Worm (Caenorhabditis elegans) whole organism, L4/young adult: ENCODE measurements around the gene lec-11.

Experiments used
- W03F9.2 ChIP-seq: fragments of 150-350 bp; optimal IDR thresholded peaks from 2 replicates; lab custom pipeline; 2014; ENCODE audit warnings: missing biosample characterization, missing genetic modification characterization
- dao-5 ChIP-seq: sonication (generic microtip); optimal IDR thresholded peaks from 2 replicates; lab custom pipeline; 2016; ENCODE audit warnings: missing genotype, missing genetic modification characterization, moderate library complexity, missing compliant biosample characterization
- him-1 ChIP-seq: sonication (generic microtip); optimal IDR thresholded peaks from 2 replicates; lab custom pipeline; 2016; ENCODE audit warnings: missing genotype, missing genetic modification reagents, missing genetic modification characterization, missing compliant biosample characterization

Gene lec-11

DNA sequence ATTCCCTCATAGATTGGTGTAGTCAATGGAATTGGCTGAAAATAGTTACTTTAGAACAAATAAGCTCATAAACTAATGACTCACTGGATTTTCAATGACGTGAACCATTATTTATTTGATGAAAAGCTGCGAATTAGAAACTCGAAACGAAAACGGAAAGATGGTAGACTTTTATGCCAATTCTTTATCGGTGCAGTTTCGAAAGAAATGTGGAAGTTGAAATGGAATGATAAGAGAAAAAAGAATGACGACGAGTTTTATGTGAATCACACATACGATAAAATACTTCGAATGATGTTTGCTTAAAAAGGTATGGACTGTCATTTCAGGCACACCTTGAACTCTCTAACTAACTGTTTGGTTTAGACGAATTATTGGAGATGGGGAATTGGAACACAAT lies at the start of gene lec-11, which contains the start of gene irld-7:
lec-11 (minus strand) TSS at position 126 of the 400 bp plus-strand sequence.
irld-7 (plus strand) TSS at position 332 of the 400 bp plus-strand sequence.
- TF ChIP-seq W03F9.2 (tag; lab: Kevin White, UChicago) = no peak

DNA sequence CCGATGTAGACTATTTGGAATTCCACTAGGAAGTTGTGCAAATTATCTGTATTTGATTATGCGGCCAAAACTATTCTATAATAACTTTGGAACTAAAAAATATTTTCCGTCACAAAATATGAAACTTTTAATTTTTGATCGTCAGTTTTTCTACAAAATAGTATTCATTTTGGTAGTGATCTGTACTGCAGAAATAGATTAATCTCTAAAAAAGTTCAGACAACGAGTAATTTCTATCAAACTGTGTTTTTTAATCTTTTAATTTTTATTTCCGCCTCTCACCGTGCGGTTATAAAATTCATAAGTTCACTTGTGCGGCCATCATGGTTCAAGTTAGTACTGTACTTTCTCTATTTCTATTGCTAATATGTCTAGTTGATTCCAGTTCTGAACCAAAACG lies 48.3 kb upstream of the lec-11 start, which contains the start of gene C01B10.7:
C01B10.7 (plus strand) TSS at position 301 of the 400 bp plus-strand sequence.
- TF ChIP-seq W03F9.2 (tag; lab: Kevin White, UChicago) (no peak), dao-5 (tag; lab: Kevin White, UChicago) (no peak), him-1 (tag; lab: Kevin White, UChicago) (no peak)

- TF ChIP-seq dao-5 (tag; lab: Kevin White, UChicago) (no peak), W03F9.2 (tag; lab: Kevin White, UChicago) (no peak), him-1 (tag; lab: Kevin White, UChicago) (no peak)
Measured at ce11 chrIV:6634789-6635188, 44.8 kb upstream of the lec-11 start, which contains the start of gene metl-13. metl-13 (plus strand) TSS chrIV:6635089.

DNA sequence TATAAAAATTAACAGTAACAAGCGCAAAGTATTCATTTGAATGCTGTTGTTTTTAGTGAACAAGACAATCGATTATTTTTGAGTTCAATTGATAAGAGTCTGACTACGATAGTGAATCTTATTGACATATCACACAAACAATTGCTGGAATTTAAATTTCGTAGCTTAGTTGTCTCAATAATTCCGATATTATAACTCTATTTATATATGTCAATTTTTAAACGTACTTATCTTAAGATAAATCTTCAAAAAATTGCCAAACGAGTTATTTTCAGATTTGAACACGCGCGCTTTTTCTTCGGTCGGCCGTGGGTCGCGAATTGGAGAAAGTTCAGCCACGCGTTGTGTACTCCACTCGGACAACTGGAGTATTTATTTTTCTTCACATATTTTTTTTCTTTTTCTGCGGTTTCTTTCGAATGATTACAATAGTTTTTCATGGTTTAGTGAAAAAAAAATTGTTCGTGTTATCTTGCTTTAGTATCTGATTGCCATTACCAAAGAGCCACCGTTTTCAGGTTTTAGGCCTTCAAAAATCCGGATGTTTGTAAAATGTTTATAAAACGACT lies 41.8 kb upstream of the lec-11 start, which contains the start of the genes cest-5.1 and C01B10.9:
cest-5.1 (minus strand) TSS at position 51 of the 569 bp plus-strand sequence.
C01B10.9 (plus strand) TSS at position 519 of the 569 bp plus-strand sequence.
- TF ChIP-seq W03F9.2 (tag; lab: Kevin White, UChicago) (peak; percentile 73), dao-5 (tag; lab: Kevin White, UChicago) (no peak)

DNA sequence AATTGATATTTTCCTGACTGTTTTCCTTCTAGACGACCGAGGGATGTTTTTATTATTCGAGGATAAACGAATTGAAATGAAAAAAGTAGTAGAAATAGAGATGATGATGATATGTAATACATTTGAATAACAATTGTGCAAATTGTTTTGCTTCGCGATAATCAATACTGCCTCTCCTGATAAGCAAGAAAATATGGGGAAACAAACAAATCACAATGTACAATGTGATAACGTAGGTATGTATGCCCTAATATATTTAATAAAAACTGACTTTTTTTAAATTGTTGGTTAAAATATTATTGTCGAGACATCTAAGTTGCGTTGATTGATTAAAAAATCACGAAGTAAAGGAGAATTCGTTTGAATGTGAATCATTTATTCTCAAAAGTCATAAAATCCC lies 37.8 kb upstream of the lec-11 start, which contains the start of gene cest-5.2:
cest-5.2 (minus strand) TSS at position 128 of the 400 bp plus-strand sequence.
- TF ChIP-seq dao-5 (tag; lab: Kevin White, UChicago) (no peak), him-1 (tag; lab: Kevin White, UChicago) (no peak)

ce11 chrIV:6623390-6623789 lies 33.4 kb upstream of the lec-11 start, which contains the start of gene C01B10.44:
C01B10.44 (plus strand) TSS chrIV:6623690.
- no peak for TF ChIP-seq dao-5 (tag; lab: Kevin White, UChicago)
- TF ChIP-seq W03F9.2 (tag; lab: Kevin White, UChicago) = no peak
- TF ChIP-seq him-1 (tag; lab: Kevin White, UChicago) = no peak

ce11 chrIV:6622142-6622541 lies 32.2 kb upstream of the lec-11 start:
- no peak for TF ChIP-seq dao-5 (tag; lab: Kevin White, UChicago)
- no peak for TF ChIP-seq him-1 (tag; lab: Kevin White, UChicago)
- no peak for TF ChIP-seq W03F9.2 (tag; lab: Kevin White, UChicago)

DNA sequence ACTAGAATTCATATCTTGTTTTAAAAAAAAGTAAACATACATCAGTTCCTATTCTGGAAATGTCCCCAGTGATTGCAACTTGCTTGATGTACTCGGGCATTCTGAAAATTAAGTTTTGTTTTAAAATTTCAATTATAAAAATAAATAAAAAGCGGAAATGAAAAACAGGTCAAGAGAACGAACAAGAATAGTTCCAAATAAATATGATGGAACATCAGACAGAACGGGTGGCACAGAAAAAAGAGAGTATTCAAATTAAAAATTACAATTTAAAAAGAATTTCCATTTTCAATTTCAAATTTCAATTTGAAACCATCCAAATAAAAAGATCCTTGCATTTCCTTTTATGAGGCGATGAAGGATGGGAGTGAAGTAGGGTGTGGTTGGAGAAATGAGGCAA lies 31.3 kb upstream of the lec-11 start, which contains the start of gene C01B10.3:
C01B10.3 (minus strand) TSS at position 101 of the 400 bp plus-strand sequence.
- TF ChIP-seq W03F9.2 (tag; lab: Kevin White, UChicago) (no peak), him-1 (tag; lab: Kevin White, UChicago) (no peak), dao-5 (tag; lab: Kevin White, UChicago) (no peak)

DNA sequence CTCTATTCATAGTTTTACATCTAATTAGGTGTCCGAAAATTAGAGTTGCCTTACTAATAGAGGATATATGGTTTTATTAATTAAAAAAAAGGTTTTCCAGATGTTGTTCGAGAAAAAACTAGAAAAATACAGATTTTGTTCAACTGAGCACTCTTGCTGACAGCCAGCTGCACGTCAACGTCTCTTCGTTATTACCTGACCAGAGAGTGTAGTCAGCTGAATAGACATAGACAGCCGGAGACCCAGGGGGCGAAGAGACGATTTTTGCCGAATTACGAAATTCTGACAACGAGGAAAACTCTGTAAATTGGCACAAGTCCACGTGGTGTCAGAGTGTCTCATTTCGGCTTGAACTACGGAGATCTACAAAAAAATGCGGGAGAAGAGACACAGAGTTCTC lies 28.7 kb upstream of the lec-11 start:
- no peak for TF ChIP-seq dao-5 (tag; lab: Kevin White, UChicago)
- peak; percentile 37 for TF ChIP-seq W03F9.2 (tag; lab: Kevin White, UChicago)
- no peak for TF ChIP-seq him-1 (tag; lab: Kevin White, UChicago)

DNA sequence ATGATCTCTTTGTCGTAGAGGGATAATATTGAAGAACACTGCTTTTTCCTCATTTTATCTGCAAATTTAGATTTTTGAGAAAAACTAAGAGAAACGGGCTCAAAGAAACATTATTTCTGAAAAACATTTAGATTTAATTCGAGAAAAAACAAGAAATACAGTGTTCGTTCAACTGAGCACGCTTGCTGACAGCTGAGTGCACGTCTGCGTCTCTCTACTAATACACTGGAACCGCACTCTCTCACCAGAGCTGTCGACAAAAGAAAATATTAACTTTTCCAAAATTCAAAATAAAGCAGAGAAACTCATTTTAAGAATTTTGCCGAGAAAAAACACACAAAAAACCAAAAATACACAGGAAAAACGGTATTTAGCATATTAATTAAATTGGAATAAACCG lies 23.3 kb upstream of the lec-11 start, which contains the start of gene drh-1:
drh-1 (minus strand) TSS at position 58 of the 400 bp plus-strand sequence.
- TF ChIP-seq W03F9.2 (tag; lab: Kevin White, UChicago) (peak; percentile 16), dao-5 (tag; lab: Kevin White, UChicago) (no peak), him-1 (tag; lab: Kevin White, UChicago) (no peak)

ce11 chrIV:6607059-6607458 lies 17.1 kb upstream of the lec-11 start:
- TF ChIP-seq him-1 (tag; lab: Kevin White, UChicago) = no peak
- no peak for TF ChIP-seq dao-5 (tag; lab: Kevin White, UChicago)
- no peak for TF ChIP-seq W03F9.2 (tag; lab: Kevin White, UChicago)

DNA sequence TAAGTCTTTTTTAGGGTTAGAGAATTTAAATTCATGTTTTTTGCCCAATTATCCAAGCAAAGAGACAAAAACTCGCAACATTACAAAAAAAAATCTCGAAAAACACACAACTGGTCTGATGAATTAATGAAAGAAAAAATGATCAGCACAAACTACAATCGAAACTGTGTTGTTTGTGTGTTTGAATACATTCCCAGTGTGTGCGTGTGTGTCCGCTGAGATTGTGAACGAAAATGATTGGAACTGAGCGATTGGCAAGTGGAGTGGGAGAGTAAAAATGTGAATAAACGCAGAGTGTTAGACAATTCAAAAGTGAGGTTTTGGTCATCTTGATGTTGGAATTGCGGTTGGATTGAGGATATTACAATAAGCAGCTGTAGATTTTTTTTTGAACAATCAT lies 16.6 kb upstream of the lec-11 start:
- no peak for TF ChIP-seq him-1 (tag; lab: Kevin White, UChicago)
- no peak for TF ChIP-seq W03F9.2 (tag; lab: Kevin White, UChicago)
- TF ChIP-seq dao-5 (tag; lab: Kevin White, UChicago) = no peak

DNA sequence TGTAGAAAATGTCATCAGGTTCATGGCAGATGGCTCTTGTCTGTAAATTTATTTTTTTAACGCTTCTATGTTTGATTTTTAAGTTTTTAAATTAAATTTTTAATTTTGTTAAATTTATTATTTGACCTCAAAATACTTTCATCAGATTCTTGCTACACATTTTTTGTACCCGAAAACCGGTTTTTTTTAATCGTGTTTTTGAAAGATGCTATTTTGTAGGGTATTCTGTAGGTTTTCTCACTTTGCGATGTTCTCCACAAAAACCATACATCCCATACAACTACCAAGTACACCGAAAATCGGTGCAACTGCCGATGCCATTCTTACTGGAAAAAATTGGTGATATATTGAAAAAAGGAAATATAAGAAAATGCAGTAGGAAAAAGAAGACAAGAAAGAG lies 15.9 kb upstream of the lec-11 start, which contains the start of gene nstp-2:
nstp-2 (minus strand) TSS at position 326 of the 400 bp plus-strand sequence.
- no peak for TF ChIP-seq him-1 (tag; lab: Kevin White, UChicago)

DNA sequence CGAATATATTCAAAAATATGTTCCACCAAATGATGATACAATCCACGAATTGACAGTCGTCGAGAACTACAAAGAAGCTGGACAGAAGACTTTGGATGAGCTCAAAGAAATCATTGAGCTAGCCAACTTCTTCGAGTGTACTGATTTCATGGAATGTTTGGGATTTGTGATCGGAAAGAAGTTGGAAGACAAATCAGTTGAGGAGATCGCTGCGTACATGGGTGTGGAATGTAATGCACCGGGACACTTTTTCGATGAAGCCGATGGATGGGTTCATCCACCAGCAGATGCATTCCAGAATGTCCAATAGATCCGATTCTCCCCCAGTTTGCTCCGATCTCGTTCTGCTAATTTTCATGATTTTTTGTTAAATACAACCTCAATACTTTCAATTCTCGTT lies 13.6 kb upstream of the lec-11 start:
- TF ChIP-seq dao-5 (tag; lab: Kevin White, UChicago) = no peak
- no peak for TF ChIP-seq him-1 (tag; lab: Kevin White, UChicago)
- no peak for TF ChIP-seq W03F9.2 (tag; lab: Kevin White, UChicago)
